Worm (Caenorhabditis elegans) whole organism, L4 larva: Measurements from ENCODE around the gene Y22D7AL.10.
A peak's percentile ranks its signal among the peaks of the same experiment; 100 is the strongest.

Source experiments
- F44E2.7 ChIP-seq: fragments of 200-800 bp; sonication (Bioruptor generic); IDR thresholded peaks from 2 replicates; pipeline ENCODE4 v2.1.2; 2022; ENCODE audit warnings: missing genetic modification characterization, missing compliant biosample characterization
- F49E8.2 ChIP-seq: sonication (generic microtip); optimal IDR thresholded peaks from 2 replicates; lab custom pipeline; 2016; ENCODE audit warnings: missing compliant biosample characterization, mild to moderate bottlenecking, missing genetic modification characterization, borderline replicate concordance
- T20F7.1 ChIP-seq: fragments of 200-800 bp; sonication (Bioruptor generic); optimal IDR thresholded peaks from 2 replicates; lab custom pipeline; 2018; ENCODE audit warnings: mild to moderate bottlenecking, missing genetic modification characterization, missing compliant biosample characterization
- Y105C5A.15 ChIP-seq: fragments of 200-800 bp; sonication (Bioruptor generic); IDR thresholded peaks from 2 replicates; pipeline ENCODE4 v1.3.6; 2022; ENCODE audit warnings: missing genetic modification characterization, missing compliant biosample characterization
- Y48G9A.11 ChIP-seq: fragments of 200-800 bp; sonication (Bioruptor generic); IDR thresholded peaks from 2 replicates; pipeline ENCODE4 v1.3.6; 2022; ENCODE audit warnings: missing genetic modification reagents, missing genetic modification characterization, missing compliant biosample characterization
- arid-1 ChIP-seq: fragments of 200-800 bp; sonication (Bioruptor generic); conservative IDR thresholded peaks from 2 replicates; pipeline ENCODE4 v1.3.6; 2022; ENCODE audit warnings: missing genetic modification reagents, missing genetic modification characterization, missing compliant biosample characterization
- ceh-20 ChIP-seq: fragments of 200-800 bp; sonication (Bioruptor generic); IDR thresholded peaks from 2 replicates; pipeline ENCODE4 v1.3.6; 2022; ENCODE audit warnings: missing genetic modification reagents, missing genetic modification characterization, missing compliant biosample characterization
- ceh-28 ChIP-seq: fragments of 150-350 bp; optimal IDR thresholded peaks from 2 replicates; lab custom pipeline; 2014; ENCODE audit warnings: missing biosample characterization, missing genetic modification reagents, missing genetic modification characterization
- ceh-44 ChIP-seq: fragments of 200-800 bp; sonication (Bioruptor generic); IDR thresholded peaks from 2 replicates; pipeline ENCODE4 v1.3.6; 2022; ENCODE audit warnings: missing genetic modification reagents, missing genetic modification characterization, missing compliant biosample characterization
- ceh-62 ChIP-seq: sonication (generic microtip); optimal IDR thresholded peaks from 2 replicates; lab custom pipeline; 2017; ENCODE audit warnings: missing biosample characterization, missing genetic modification characterization
- ctbp-1 ChIP-seq: fragments of 200-800 bp; sonication (Bioruptor generic); IDR thresholded peaks from 2 replicates; pipeline ENCODE4 v1.3.6; 2022; ENCODE audit warnings: missing genetic modification reagents, missing genetic modification characterization, missing compliant biosample characterization
- daf-12 ChIP-seq: fragments of 150-350 bp; optimal IDR thresholded peaks from 2 replicates; lab custom pipeline; 2014; ENCODE audit warnings: missing biosample characterization, missing genetic modification reagents, missing genetic modification characterization
- daf-19 ChIP-seq: fragments of 200-800 bp; sonication (Bioruptor generic); conservative IDR thresholded peaks from 2 replicates; pipeline ENCODE4 v1.3.6; 2022; ENCODE audit warnings: missing genetic modification characterization, missing compliant biosample characterization
- dmd-9 ChIP-seq: fragments of 200-800 bp; sonication (Bioruptor generic); IDR thresholded peaks from 2 replicates; pipeline ENCODE4 v1.3.6; 2022; ENCODE audit warnings: missing genetic modification reagents, missing genetic modification characterization, missing compliant biosample characterization
- dve-1 ChIP-seq: sonication (generic microtip); optimal IDR thresholded peaks from 2 replicates; lab custom pipeline; 2017; ENCODE audit warnings: antibody characterized with exemption, mild to moderate bottlenecking, missing genetic modification characterization, missing compliant biosample characterization; ENCODE audit not compliant: insufficient read depth
- egl-27 ChIP-seq: sonication (generic microtip); optimal IDR thresholded peaks from 3 replicates; lab custom pipeline; 2017; ENCODE audit warnings: missing biosample characterization, missing genetic modification reagents, missing genetic modification characterization
- fkh-10 ChIP-seq: fragments of 150-350 bp; optimal IDR thresholded peaks from 2 replicates; lab custom pipeline; 2014; ENCODE audit warnings: missing biosample characterization, missing genetic modification reagents, missing genetic modification characterization
- gei-8 ChIP-seq: fragments of 200-800 bp; sonication (Bioruptor generic); optimal IDR thresholded peaks from 2 replicates; lab custom pipeline; 2018; ENCODE audit warnings: mild to moderate bottlenecking, missing genetic modification characterization, missing compliant biosample characterization
- hlh-30 ChIP-seq: sonication (generic microtip); optimal IDR thresholded peaks from 2 replicates; lab custom pipeline; 2017; ENCODE audit warnings: antibody characterized with exemption, mild to moderate bottlenecking, missing genetic modification characterization, missing compliant biosample characterization; ENCODE audit not compliant: insufficient read depth
- lin-13 ChIP-seq: fragments of 150-350 bp; optimal IDR thresholded peaks from 2 replicates; lab custom pipeline; 2014; ENCODE audit warnings: missing biosample characterization, missing genetic modification reagents, missing genetic modification characterization
- lin-15B ChIP-seq: fragments of 150-350 bp; sonication (generic microtip); optimal IDR thresholded peaks from 3 replicates; lab custom pipeline; 2014; ENCODE audit warnings: missing biosample characterization, missing genetic modification characterization
- lin-38 ChIP-seq: fragments of 200-800 bp; sonication (Bioruptor generic); IDR thresholded peaks from 2 replicates; pipeline ENCODE4 v1.3.6; 2022; ENCODE audit warnings: missing genetic modification reagents, missing genetic modification characterization, missing compliant biosample characterization
- lin-39 ChIP-seq: fragments of 150-350 bp; optimal IDR thresholded peaks from 2 replicates; lab custom pipeline; 2014; ENCODE audit warnings: missing biosample characterization, missing genetic modification reagents, missing genetic modification characterization
- lir-3 ChIP-seq: sonication (generic microtip); optimal IDR thresholded peaks from 2 replicates; lab custom pipeline; 2016; ENCODE audit warnings: mild to moderate bottlenecking, missing genetic modification characterization, missing compliant biosample characterization
- madf-5 ChIP-seq, 2 experiments: fragments of 200-800 bp; sonication (Bioruptor generic); IDR thresholded peaks; 2 replicates each; pipeline ENCODE4 v1.3.6; 2022; ENCODE audit warnings: missing compliant biosample characterization in 2 of 2, missing genetic modification characterization in 2 of 2
- madf-9 ChIP-seq: fragments of 200-800 bp; sonication (Bioruptor generic); conservative IDR thresholded peaks from 2 replicates; pipeline ENCODE4 v1.3.6; 2022; ENCODE audit warnings: missing genetic modification reagents, missing genetic modification characterization, missing compliant biosample characterization
- mdt-29 ChIP-seq: fragments of 200-800 bp; sonication (Bioruptor generic); IDR thresholded peaks from 2 replicates; pipeline ENCODE4 v1.3.6; 2022; ENCODE audit warnings: missing genetic modification reagents, missing genetic modification characterization, missing compliant biosample characterization
- mxl-2 ChIP-seq: fragments of 200-800 bp; sonication (Bioruptor generic); conservative IDR thresholded peaks from 2 replicates; pipeline ENCODE4 v1.3.6; 2022; ENCODE audit warnings: missing genetic modification reagents, missing genetic modification characterization, missing compliant biosample characterization
- mxl-3 ChIP-seq: fragments of 200-800 bp; sonication (Bioruptor generic); optimal IDR thresholded peaks from 2 replicates; lab custom pipeline; 2018; ENCODE audit warnings: mild to moderate bottlenecking, missing genetic modification characterization, missing compliant biosample characterization
- nhr-10 ChIP-seq: fragments of 150-350 bp; optimal IDR thresholded peaks from 2 replicates; lab custom pipeline; 2014; ENCODE audit warnings: missing biosample characterization, missing genetic modification characterization
- nhr-237 ChIP-seq: sonication (generic microtip); optimal IDR thresholded peaks from 2 replicates; lab custom pipeline; 2017; ENCODE audit warnings: missing biosample characterization, missing genetic modification characterization
- nhr-25 ChIP-seq: sonication (generic microtip); optimal IDR thresholded peaks from 2 replicates; lab custom pipeline; 2017; ENCODE audit warnings: missing genetic modification characterization, mild to moderate bottlenecking, missing compliant biosample characterization, antibody characterized with exemption, moderate library complexity, borderline replicate concordance; ENCODE audit not compliant: insufficient read depth
- nhr-28 ChIP-seq: fragments of 150-350 bp; optimal IDR thresholded peaks from 2 replicates; lab custom pipeline; 2014; ENCODE audit warnings: missing biosample characterization, missing genetic modification characterization
- nhr-41 ChIP-seq: fragments of 200-800 bp; sonication (Bioruptor generic); IDR thresholded peaks from 2 replicates; pipeline ENCODE4 v1.3.6; 2022; ENCODE audit warnings: missing genetic modification reagents, missing genetic modification characterization, missing compliant biosample characterization
- nhr-48 ChIP-seq: sonication (generic microtip); optimal IDR thresholded peaks from 2 replicates; lab custom pipeline; 2016; ENCODE audit warnings: mild to moderate bottlenecking, missing genetic modification characterization, missing compliant biosample characterization
- nhr-6 ChIP-seq: fragments of 150-350 bp; optimal IDR thresholded peaks from 2 replicates; lab custom pipeline; 2014; ENCODE audit warnings: missing biosample characterization, missing genetic modification characterization
- nhr-77 ChIP-seq: fragments of 150-350 bp; optimal IDR thresholded peaks from 2 replicates; lab custom pipeline; 2014; ENCODE audit warnings: missing biosample characterization, missing genetic modification characterization
- pha-4 ChIP-seq, 2 experiments: fragments of 150-350 bp in 1 of 2; fragments of 200-800 bp in 1 of 2; sonication (Bioruptor generic) in 1 of 2; IDR thresholded peaks in 1 of 2; optimal IDR thresholded peaks in 1 of 2; 2 replicates each; pipeline versions ENCODE4 v1.3.6 to Lab custom; 2014 to 2022; ENCODE audit warnings: missing genetic modification characterization in 2 of 2, missing genetic modification reagents in 2 of 2, missing biosample characterization in 1 of 2, missing compliant biosample characterization in 1 of 2
- pqm-1 ChIP-seq: sonication (generic microtip); optimal IDR thresholded peaks from 2 replicates; lab custom pipeline; 2017; ENCODE audit warnings: missing biosample characterization, missing genetic modification characterization
- sdz-12 ChIP-seq: fragments of 200-800 bp; sonication (Bioruptor generic); optimal IDR thresholded peaks from 2 replicates; lab custom pipeline; 2018; ENCODE audit warnings: mild to moderate bottlenecking, missing genetic modification characterization, missing compliant biosample characterization
- set-16 ChIP-seq: fragments of 200-800 bp; sonication (Bioruptor generic); IDR thresholded peaks from 2 replicates; pipeline ENCODE4 v1.3.6; 2022; ENCODE audit warnings: missing genetic modification reagents, missing genetic modification characterization, missing compliant biosample characterization
- snpc-1.2 ChIP-seq: fragments of 200-800 bp; sonication (Bioruptor generic); IDR thresholded peaks from 2 replicates; pipeline ENCODE4 v1.3.6; 2022; ENCODE audit warnings: missing genetic modification reagents, missing genetic modification characterization, missing compliant biosample characterization
- spr-1 ChIP-seq: sonication (generic microtip); optimal IDR thresholded peaks from 2 replicates; lab custom pipeline; 2016; ENCODE audit warnings: mild to moderate bottlenecking, missing genetic modification characterization, missing compliant biosample characterization
- spr-3 ChIP-seq: fragments of 200-800 bp; sonication (Bioruptor generic); optimal IDR thresholded peaks from 2 replicates; lab custom pipeline; 2018; ENCODE audit warnings: mild to moderate bottlenecking, missing genetic modification characterization, missing compliant biosample characterization
- unc-62 ChIP-seq, 3 experiments: fragments of 150-350 bp in 1 of 3; sonication (generic microtip); optimal IDR thresholded peaks in 2 of 3; peaks in 1 of 3; 1 replicate in 1 of 3; 2 replicates in 2 of 3; lab custom pipeline; 2014 to 2017; ENCODE audit warnings: missing biosample characterization in 3 of 3, missing genetic modification characterization in 3 of 3, missing genetic modification reagents in 3 of 3, missing genotype in 1 of 3
- vab-7 ChIP-seq: fragments of 200-800 bp; sonication (Bioruptor generic); IDR thresholded peaks from 2 replicates; pipeline ENCODE4 v1.3.6; 2022; ENCODE audit warnings: missing genetic modification reagents, missing genetic modification characterization, missing compliant biosample characterization
- zfp-2 ChIP-seq: sonication (generic microtip); optimal IDR thresholded peaks from 2 replicates; lab custom pipeline; 2016; ENCODE audit warnings: mild to moderate bottlenecking, missing genetic modification characterization, missing compliant biosample characterization
- zip-11 ChIP-seq: fragments of 200-800 bp; sonication (Bioruptor generic); IDR thresholded peaks from 2 replicates; pipeline ENCODE4 v1.3.6; 2022; ENCODE audit warnings: missing genetic modification characterization, missing compliant biosample characterization
- zip-2 ChIP-seq: fragments of 150-350 bp; optimal IDR thresholded peaks from 2 replicates; lab custom pipeline; 2014; ENCODE audit warnings: missing biosample characterization, missing genetic modification characterization

The Y22D7AL.10 gene

DNA sequence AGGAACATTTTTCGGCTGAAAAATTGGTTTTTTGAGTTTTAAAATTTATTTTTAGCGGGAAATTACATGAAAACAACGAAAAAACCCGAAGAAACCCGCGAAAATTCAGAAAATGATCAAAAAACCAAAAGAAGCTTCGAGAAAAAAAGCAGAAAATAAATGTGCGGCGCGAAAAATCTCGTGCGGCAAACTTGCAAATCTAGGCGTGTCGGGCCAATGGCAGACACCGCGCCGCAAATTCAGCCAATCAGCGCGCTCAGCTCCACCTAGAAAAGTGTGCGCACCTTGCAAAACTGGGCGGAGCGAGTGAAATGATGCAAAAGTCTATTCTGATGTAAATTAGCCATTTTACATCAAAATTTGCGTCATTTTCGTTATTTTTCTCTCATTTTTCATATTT lies at the start of gene Y22D7AL.10:
Y22D7AL.10 (minus strand) TSS at position 15 of the 400 bp plus-strand sequence.
- TF ChIP-seq nhr-28 (tag; lab: Kevin White, UChicago) (peak; percentile 83), ceh-62 (no peak), zip-11 (peak; percentile 82; the same call in 1 of the 2 replicates), spr-1 (peak; percentile 97), vab-7 (GFP tag; lab: Robert Waterston, UW) (peak; percentile 95), madf-5 (GFP tag; IDR thresholded peaks at IDR 0.05; lab: Robert Waterston, UW) (peak in 1 of 2 experiments; percentile 87; a peak in 2 of 4 replicates), dmd-9 (peak; percentile 95), lir-3 (tag; lab: Kevin White, UChicago) (peak; percentile 76), nhr-10 (peak; percentile 93), fkh-10 (GFP tag; lab: Kevin White, UChicago) (peak; percentile 97), nhr-48 (tag; lab: Kevin White, UChicago) (peak; percentile 92), Y105C5A.15 (GFP tag; lab: Robert Waterston, UW) (peak; percentile 87; the same call in 1 of the 2 replicates), hlh-30 (tag; lab: Kevin White, UChicago) (peak; percentile 94), nhr-237 (tag; lab: Kevin White, UChicago) (no peak), lin-13 (GFP tag; lab: Kevin White, UChicago) (peak; percentile 98), T20F7.1 (GFP tag; lab: Kevin White, UChicago) (peak; percentile 91), daf-12 (tag; lab: Kevin White, UChicago) (no peak), Y48G9A.11 (GFP tag; lab: Robert Waterston, UW) (peak; percentile 95), pqm-1 (no peak), dve-1 (tag; lab: Kevin White, UChicago) (peak; percentile 99), nhr-77 (tag; lab: Kevin White, UChicago) (peak; percentile 90), mxl-2 (GFP tag; lab: Robert Waterston, UW) (0 out of 2 replicates have a peak, but pooled peaks have one; percentile 23), madf-9 (GFP tag; lab: Robert Waterston, UW) (peak; percentile 93), nhr-25 (tag; lab: Kevin White, UChicago) (peak; percentile 93), lin-15B (tag; lab: Kevin White, UChicago) (peak; percentile 94), pha-4 (GFP tag; IDR thresholded peaks at IDR 0.05; lab: Robert Waterston, UW) (peak; percentile 98), pha-4 (tag; optimal IDR thresholded peaks at IDR 0.05; lab: Kevin White, UChicago) (no peak), mdt-29 (GFP tag; lab: Robert Waterston, UW) (peak; percentile 96), F49E8.2 (peak; percentile 97), zfp-2 (tag; lab: Kevin White, UChicago) (peak; percentile 87), daf-19 (GFP tag; lab: Robert Waterston, UW) (peak; percentile 89), ceh-20 (GFP tag; lab: Robert Waterston, UW) (peak; percentile 97), egl-27 (no peak), ceh-44 (GFP tag; lab: Robert Waterston, UW) (peak; percentile 86; the same call in 1 of the 2 replicates), zip-2 (peak; percentile 84), ctbp-1 (peak; percentile 98), sdz-12 (GFP tag; lab: Kevin White, UChicago) (peak; percentile 78), lin-38 (GFP tag; lab: Robert Waterston, UW) (peak; percentile 96), snpc-1.2 (GFP tag; lab: Robert Waterston, UW) (peak; percentile 91), nhr-41 (GFP tag; lab: Robert Waterston, UW) (peak; percentile 48; the same call in 1 of the 2 replicates), nhr-6 (tag; lab: Kevin White, UChicago) (peak; percentile 97), unc-62 (GFP tag; optimal IDR thresholded peaks at IDR 0.05 in 1 of 2; lab: Kevin White, UChicago) (peak in 1 of 2 experiments; percentile 100), unc-62 (tag; optimal IDR thresholded peaks at IDR 0.05; lab: Kevin White, UChicago) (peak; percentile 79), F44E2.7 (GFP tag; lab: Robert Waterston, UW) (peak; percentile 87), lin-39 (tag; lab: Kevin White, UChicago) (peak; percentile 17), mxl-3 (GFP tag; lab: Kevin White, UChicago) (peak; percentile 72), gei-8 (GFP tag; lab: Kevin White, UChicago) (peak; percentile 81), spr-3 (peak; percentile 98), ceh-28 (tag; lab: Kevin White, UChicago) (peak; percentile 30), set-16 (GFP tag; lab: Robert Waterston, UW) (peak; percentile 92), arid-1 (GFP tag; lab: Robert Waterston, UW) (peak; percentile 97)
